Fruit fly (Drosophila melanogaster): ENCODE measurements around the gene Rca1.
A peak's percentile ranks its signal among the peaks of the same experiment; 100 is the strongest.

Gene Rca1

DNA sequence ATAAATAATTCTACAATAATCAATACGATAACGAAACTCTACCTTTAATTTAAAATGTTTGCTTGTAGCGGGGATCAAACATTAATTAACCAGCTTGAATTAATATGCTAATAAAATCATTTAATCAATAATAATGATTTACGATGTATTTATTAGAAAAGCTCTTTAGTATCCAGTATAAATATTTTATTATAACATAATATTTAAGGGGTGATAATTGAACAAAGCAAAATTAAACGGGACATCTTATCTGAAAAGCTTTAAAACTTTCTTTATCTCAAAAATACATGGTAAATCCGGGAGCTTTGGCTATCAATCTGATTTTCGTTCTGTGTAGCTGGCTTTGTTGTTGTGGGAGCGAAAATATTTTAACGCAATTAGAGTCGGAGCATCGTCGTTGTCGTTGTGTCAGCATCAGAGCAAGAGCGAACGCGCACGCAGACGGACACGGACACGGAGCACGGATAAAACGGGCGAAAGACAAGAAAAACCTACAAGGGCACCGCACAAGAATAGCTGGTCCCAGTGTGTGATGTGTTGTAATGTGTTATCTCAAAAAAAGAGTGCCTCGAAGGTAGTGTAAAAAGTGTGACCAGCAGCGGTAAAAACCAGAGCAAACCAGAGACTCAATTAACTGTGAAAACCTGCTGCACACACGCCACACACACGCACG lies 22.5 kb downstream of the Rca1 start, which contains the start of gene Nlg2 (continued):
- TF ChIP-seq unpg (GFP tag; optimal IDR thresholded peaks at IDR 0.05) (peak; percentile 25), grau (tag; optimal IDR thresholded peaks at IDR 0.05) (peak; percentile 75), Rfx (GFP tag; IDR thresholded peaks at IDR 0.05) (0 out of 2 replicates have a peak, but pooled peaks have one; percentile 13), gt (GFP tag; IDR thresholded peaks at IDR 0.05) (no peak), CG30020 (tag; optimal IDR thresholded peaks at IDR 0.05) (peak; percentile 17), D19B (GFP tag; optimal IDR thresholded peaks at IDR 0.05) (peak; percentile 50), CG8388 (GFP tag; optimal IDR thresholded peaks at IDR 0.05) (peak; percentile 29), stc (GFP tag; IDR thresholded peaks at IDR 0.05) (no peak), CG17361 (GFP tag; IDR thresholded peaks at IDR 0.05) (peak; percentile 87; the same call in 2 of the 3 replicates), CG11723 (GFP tag; optimal IDR thresholded peaks at IDR 0.05) (peak; percentile 24), CG3995 (GFP tag; optimal IDR thresholded peaks at IDR 0.05) (no peak), scrt (GFP tag; optimal IDR thresholded peaks at IDR 0.05) (no peak), Dbx (GFP tag; IDR thresholded peaks at IDR 0.05) (0 out of 3 replicates have a peak, but pooled peaks have one; percentile 42), org-1 (GFP tag; optimal IDR thresholded peaks at IDR 0.05) (peak; percentile 48), CG10959 (GFP tag; IDR thresholded peaks at IDR 0.05) (no peak), nmo (GFP tag; optimal IDR thresholded peaks at IDR 0.05) (peak; percentile 73), gcm2 (GFP tag; optimal IDR thresholded peaks at IDR 0.05) (no peak), CG12299 (tag; optimal IDR thresholded peaks at IDR 0.05) (peak; percentile 13), Eip74EF (GFP tag; optimal IDR thresholded peaks at IDR 0.05) (peak in 1 of 2 experiments; percentile 70), CG31441 (GFP tag; IDR thresholded peaks at IDR 0.05) (peak; percentile 80), lab (GFP tag; optimal IDR thresholded peaks at IDR 0.05) (peak; percentile 64), CG17359 (tag; optimal IDR thresholded peaks at IDR 0.05) (peak; percentile 54), CG17385 (GFP tag; optimal IDR thresholded peaks at IDR 0.05) (peak; percentile 62), dysf (GFP tag; IDR thresholded peaks at IDR 0.05) (peak; percentile 58; the same call in 2 of the 3 replicates), Trl (optimal IDR thresholded peaks at IDR 0.05) (peak in 1 of 2 experiments; percentile 45), Trl (GFP tag; optimal IDR thresholded peaks at IDR 0.05) (no peak), CG2678 (tag; optimal IDR thresholded peaks at IDR 0.05) (peak; percentile 89), pb (GFP tag; optimal IDR thresholded peaks at IDR 0.05) (no peak), sug (tag; optimal IDR thresholded peaks at IDR 0.05) (peak; percentile 64), Chrac-16 (GFP tag; optimal IDR thresholded peaks at IDR 0.05) (peak; percentile 45), cato (GFP tag; optimal IDR thresholded peaks at IDR 0.05; ENCODE audit: borderline replicate concordance) (no peak), eve (GFP tag; optimal IDR thresholded peaks at IDR 0.05) (peak in 1 of 2 experiments; percentile 73), luna (GFP tag; optimal IDR thresholded peaks at IDR 0.05) (no peak), CG1647 (GFP tag; optimal IDR thresholded peaks at IDR 0.05) (no peak), CG1233 (GFP tag; optimal IDR thresholded peaks at IDR 0.05) (peak; percentile 59), CG14014 (GFP tag; IDR thresholded peaks at IDR 0.05) (peak; percentile 6; the same call in 1 of the 2 replicates), D19A (tag; optimal IDR thresholded peaks at IDR 0.05) (peak; percentile 54), row (GFP tag; IDR thresholded peaks at IDR 0.05) (peak; percentile 66), Meics (GFP tag; optimal IDR thresholded peaks at IDR 0.05) (peak; percentile 79), Sox100B (GFP tag; optimal IDR thresholded peaks at IDR 0.05) (peak; percentile 80), CG15514 (GFP tag; optimal IDR thresholded peaks at IDR 0.05) (peak; percentile 6), CG13424 (tag; optimal IDR thresholded peaks at IDR 0.05) (peak; percentile 76), CG15269 (tag; optimal IDR thresholded peaks at IDR 0.05) (peak; percentile 73), sc (optimal IDR thresholded peaks at IDR 0.05) (no peak), sc (GFP tag; optimal IDR thresholded peaks at IDR 0.05) (peak; percentile 35), CG14710 (tag; optimal IDR thresholded peaks at IDR 0.05) (peak; percentile 35), chn (GFP tag; optimal IDR thresholded peaks at IDR 0.05) (no peak), CG13894 (tag; optimal IDR thresholded peaks at IDR 0.05) (peak; percentile 38), CG2889 (GFP tag; IDR thresholded peaks at IDR 0.05) (0 out of 3 replicates have a peak, but pooled peaks have one; percentile 29)

Measured in whole organism, embryonic.